Worm (Caenorhabditis elegans) whole organism, L1 larva: ENCODE data around the gene F10E9.5.

ENCODE experiments used
- C34B4.2 ChIP-seq: sonication (generic microtip); optimal IDR thresholded peaks from 2 replicates; lab custom pipeline; 2017; ENCODE audit warnings: mild to moderate bottlenecking, missing genetic modification characterization, missing compliant biosample characterization
- F16B12.6 ChIP-seq: fragments of 150-350 bp; optimal IDR thresholded peaks from 2 replicates; lab custom pipeline; 2014; ENCODE audit warnings: missing biosample characterization, missing genetic modification characterization
- aly-2 ChIP-seq: fragments of 150-350 bp; optimal IDR thresholded peaks from 2 replicates; lab custom pipeline; 2014; ENCODE audit warnings: missing biosample characterization, missing genetic modification characterization
- ama-1 ChIP-seq: fragments of 150-350 bp; optimal IDR thresholded peaks from 2 replicates; lab custom pipeline; 2014
- blmp-1 ChIP-seq: fragments of 150-350 bp; optimal IDR thresholded peaks from 2 replicates; lab custom pipeline; 2014; ENCODE audit warnings: missing biosample characterization, missing genetic modification characterization
- ceh-8 ChIP-seq: fragments of 200-800 bp; sonication (Bioruptor generic); optimal IDR thresholded peaks from 2 replicates; lab custom pipeline; 2018; ENCODE audit warnings: mild to moderate bottlenecking, missing genetic modification characterization, moderate library complexity, missing compliant biosample characterization
- ceh-88 ChIP-seq: fragments of 200-800 bp; sonication (Bioruptor generic); IDR thresholded peaks from 2 replicates; pipeline ENCODE4 v1.3.6; 2022; ENCODE audit warnings: missing genetic modification characterization, missing compliant biosample characterization
- ceh-90 ChIP-seq: sonication (generic microtip); optimal IDR thresholded peaks from 2 replicates; lab custom pipeline; 2016; ENCODE audit warnings: missing genetic modification characterization, missing compliant biosample characterization
- ces-1 ChIP-seq: fragments of 150-350 bp; optimal IDR thresholded peaks from 2 replicates; lab custom pipeline; 2014; ENCODE audit warnings: missing biosample characterization, missing genetic modification reagents, missing genetic modification characterization
- dpl-1 ChIP-seq, 3 experiments: fragments of 150-350 bp in 2 of 3; sonication (generic microtip) in 1 of 3; optimal IDR thresholded peaks; 2 replicates each; lab custom pipeline; 2014 to 2017; ENCODE audit warnings: missing biosample characterization in 3 of 3, missing genetic modification characterization in 3 of 3, missing genetic modification reagents in 3 of 3
- efl-1 ChIP-seq, 4 experiments: fragments of 150-350 bp; optimal IDR thresholded peaks in 3 of 4; peaks in 1 of 4; 1 replicate in 1 of 4; 2 replicates in 3 of 4; lab custom pipeline; 2014; ENCODE audit warnings: missing biosample characterization in 2 of 4, missing genetic modification characterization in 2 of 4, missing genetic modification reagents in 2 of 4
- efl-3 ChIP-seq: fragments of 200-800 bp; sonication (Bioruptor generic); optimal IDR thresholded peaks from 2 replicates; lab custom pipeline; 2018; ENCODE audit warnings: mild to moderate bottlenecking, missing genetic modification characterization, missing compliant biosample characterization
- egl-13 ChIP-seq: sonication (generic microtip); optimal IDR thresholded peaks from 2 replicates; lab custom pipeline; 2016; ENCODE audit warnings: missing genotype, missing genetic modification reagents, missing genetic modification characterization, missing compliant biosample characterization
- elt-2 ChIP-seq: sonication (generic microtip); optimal IDR thresholded peaks from 2 replicates; lab custom pipeline; 2016; ENCODE audit warnings: missing genetic modification characterization, mild to moderate bottlenecking, inconsistent platforms, missing compliant biosample characterization, missing genetic modification reagents
- elt-3 ChIP-seq, 6 experiments: fragments of 150-350 bp in 1 of 6; sonication (generic microtip); optimal IDR thresholded peaks; 2 replicates each; lab custom pipeline; 2017 to 2018; ENCODE audit warnings: missing biosample characterization in 6 of 6, missing genetic modification characterization in 6 of 6, inconsistent platforms in 1 of 6
- ets-5 ChIP-seq: fragments of 200-800 bp; sonication (Bioruptor generic); IDR thresholded peaks from 2 replicates; pipeline ENCODE4 v1.3.6; 2022; ENCODE audit warnings: missing genetic modification characterization, missing compliant biosample characterization
- hlh-4 ChIP-seq: sonication (generic microtip); optimal IDR thresholded peaks from 2 replicates; lab custom pipeline; 2016; ENCODE audit warnings: mild to moderate bottlenecking, missing genetic modification characterization, missing compliant biosample characterization
- isw-1 ChIP-seq: fragments of 200-800 bp; sonication (Bioruptor generic); IDR thresholded peaks from 2 replicates; pipeline ENCODE4 v1.3.6; 2022; ENCODE audit warnings: missing genetic modification characterization, missing compliant biosample characterization
- jun-1 ChIP-seq: fragments of 150-350 bp; optimal IDR thresholded peaks from 2 replicates; lab custom pipeline; 2014; ENCODE audit warnings: missing biosample characterization, missing genetic modification reagents, missing genetic modification characterization
- lin-14 ChIP-seq: fragments of 200-800 bp; sonication (Bioruptor generic); optimal IDR thresholded peaks from 2 replicates; lab custom pipeline; 2018; ENCODE audit warnings: mild to moderate bottlenecking, missing genetic modification characterization, moderate library complexity, missing compliant biosample characterization
- lin-35 ChIP-seq, 2 experiments: fragments of 150-350 bp; optimal IDR thresholded peaks; 2 replicates each; lab custom pipeline; 2014; ENCODE audit warnings: missing biosample characterization in 2 of 2, missing genetic modification characterization in 2 of 2, missing genetic modification reagents in 2 of 2
- lin-39 ChIP-seq: fragments of 150-350 bp; optimal IDR thresholded peaks from 2 replicates; lab custom pipeline; 2014; ENCODE audit warnings: missing biosample characterization, missing genetic modification reagents, missing genetic modification characterization
- lir-3 ChIP-seq: sonication (generic microtip); optimal IDR thresholded peaks from 2 replicates; lab custom pipeline; 2016; ENCODE audit warnings: mild to moderate bottlenecking, missing genetic modification characterization, moderate library complexity, missing compliant biosample characterization; ENCODE audit not compliant: poor library complexity
- lsy-2 ChIP-seq, 2 experiments: fragments of 150-350 bp; optimal IDR thresholded peaks; 2 replicates each; lab custom pipeline; 2014; ENCODE audit warnings: missing biosample characterization in 2 of 2, missing genetic modification characterization in 2 of 2
- nhr-12 ChIP-seq: sonication (generic microtip); optimal IDR thresholded peaks from 2 replicates; lab custom pipeline; 2017; ENCODE audit warnings: missing biosample characterization, missing genetic modification characterization
- nhr-19 ChIP-seq: fragments of 200-800 bp; sonication (Bioruptor generic); conservative IDR thresholded peaks from 2 replicates; pipeline ENCODE4 v1.3.6; 2022; ENCODE audit warnings: missing genetic modification characterization, missing compliant biosample characterization
- nhr-20 ChIP-seq: sonication (generic microtip); optimal IDR thresholded peaks from 2 replicates; lab custom pipeline; 2016; ENCODE audit warnings: mild to moderate bottlenecking, missing genetic modification characterization, missing compliant biosample characterization
- nhr-28 ChIP-seq: fragments of 150-350 bp; optimal IDR thresholded peaks from 2 replicates; lab custom pipeline; 2014; ENCODE audit warnings: missing biosample characterization, missing genetic modification characterization
- nhr-71 ChIP-seq: sonication (generic microtip); optimal IDR thresholded peaks from 2 replicates; lab custom pipeline; 2016; ENCODE audit warnings: mild to moderate bottlenecking, missing genetic modification characterization, moderate library complexity, missing compliant biosample characterization
- pag-3 ChIP-seq: sonication (generic microtip); optimal IDR thresholded peaks from 2 replicates; lab custom pipeline; 2017; ENCODE audit warnings: missing genetic modification characterization, mild to moderate bottlenecking, missing compliant biosample characterization, antibody characterized with exemption, borderline replicate concordance; ENCODE audit not compliant: insufficient read depth
- pax-3 ChIP-seq: fragments of 200-800 bp; sonication (Bioruptor generic); optimal IDR thresholded peaks from 2 replicates; lab custom pipeline; 2018; ENCODE audit warnings: mild to moderate bottlenecking, missing genetic modification characterization, moderate library complexity, missing compliant biosample characterization
- rnt-1 ChIP-seq: sonication (generic microtip); optimal IDR thresholded peaks from 2 replicates; lab custom pipeline; 2016; ENCODE audit warnings: mild to moderate bottlenecking, missing genetic modification characterization, moderate library complexity, missing compliant biosample characterization
- snpc-4 ChIP-seq: fragments of 150-350 bp; optimal IDR thresholded peaks from 2 replicates; lab custom pipeline; 2014; ENCODE audit warnings: missing biosample characterization, missing genetic modification characterization
- snu-23 ChIP-seq: sonication (generic microtip); optimal IDR thresholded peaks from 2 replicates; lab custom pipeline; 2016; ENCODE audit warnings: missing genetic modification characterization, missing compliant biosample characterization
- sox-4 ChIP-seq: sonication (generic microtip); optimal IDR thresholded peaks from 2 replicates; lab custom pipeline; 2016; ENCODE audit warnings: missing genetic modification characterization, missing compliant biosample characterization
- swsn-7 ChIP-seq: sonication (generic microtip); optimal IDR thresholded peaks from 2 replicates; lab custom pipeline; 2016; ENCODE audit warnings: missing genetic modification characterization, missing compliant biosample characterization
- unc-130 ChIP-seq: fragments of 150-350 bp; optimal IDR thresholded peaks from 2 replicates; lab custom pipeline; 2017; ENCODE audit warnings: missing biosample characterization, missing genetic modification characterization, inconsistent platforms
- unc-30 ChIP-seq: sonication (generic microtip); optimal IDR thresholded peaks from 2 replicates; lab custom pipeline; 2017; ENCODE audit warnings: missing biosample characterization, missing genetic modification characterization
- unc-98 ChIP-seq: fragments of 200-800 bp; sonication (Bioruptor generic); IDR thresholded peaks from 2 replicates; pipeline ENCODE4 v1.3.6; 2022; ENCODE audit warnings: missing genetic modification characterization, missing compliant biosample characterization
- xbp-1 ChIP-seq: sonication (generic microtip); optimal IDR thresholded peaks from 2 replicates; lab custom pipeline; 2016; ENCODE audit warnings: missing genetic modification characterization, missing compliant biosample characterization
- ztf-11 ChIP-seq, 2 experiments: sonication (generic microtip); optimal IDR thresholded peaks; 2 replicates each; lab custom pipeline; 2016 to 2017; ENCODE audit warnings: missing genetic modification characterization in 2 of 2, missing biosample characterization in 1 of 2, missing compliant biosample characterization in 1 of 2

Gene F10E9.5

ce11 chrIII:8262599-8262998 is 44.8 kb upstream of the F10E9.5 start:
- TF ChIP-seq pag-3 (tag; lab: Kevin White, UChicago), result no peak
- peak; percentile 33 for TF ChIP-seq ceh-8 (GFP tag; lab: Kevin White, UChicago)

ce11 chrIII:8263377-8263776 is 44.0 kb upstream of the F10E9.5 start, which contains the start of gene col-91:
col-91 (minus strand) TSS chrIII:8263664.
- TF ChIP-seq lin-14 (GFP tag; lab: Kevin White, UChicago) (peak; percentile 40), lsy-2 (tag; optimal IDR thresholded peaks at IDR 0.05; lab: Kevin White, UChicago) (no peak), elt-3 (tag; optimal IDR thresholded peaks at IDR 0.05; lab: Kevin White, UChicago) (peak in 3 of 6 experiments; percentile 3 to 42 (median 36))

ce11 chrIII:8265753-8266152 is 41.6 kb upstream of the F10E9.5 start, which contains the start of gene mrps-9:
mrps-9 (plus strand) TSS chrIII:8266062.
- TF ChIP-seq swsn-7 (tag; lab: Kevin White, UChicago) (peak; percentile 15), sox-4 (tag; lab: Kevin White, UChicago) (no peak), nhr-71 (no peak), unc-30 (tag; lab: Kevin White, UChicago) (no peak), xbp-1 (tag; lab: Kevin White, UChicago) (peak; percentile 9), F16B12.6 (tag; lab: Kevin White, UChicago) (no peak), unc-98 (no peak), aly-2 (tag; lab: Kevin White, UChicago) (no peak), elt-2 (tag; lab: Kevin White, UChicago) (no peak), nhr-19 (no peak), efl-3 (GFP tag; lab: Kevin White, UChicago) (no peak), efl-1 (optimal IDR thresholded peaks at IDR 0.05; lab: Kevin White, UChicago) (peak; percentile 30 to 36), efl-1 (GFP tag; optimal IDR thresholded peaks at IDR 0.05 in 1 of 2; lab: Kevin White, UChicago) (peak; percentile 31 to 92), ama-1 (lab: Kevin White, UChicago) (no peak), dpl-1 (GFP tag; optimal IDR thresholded peaks at IDR 0.05; lab: Kevin White, UChicago) (peak; percentile 11 to 64 (median 37)), lir-3 (tag; lab: Kevin White, UChicago) (peak; percentile 30), ceh-88 (GFP tag; lab: Robert Waterston, UW) (no peak), jun-1 (tag; lab: Kevin White, UChicago) (no peak), lin-35 (GFP tag; optimal IDR thresholded peaks at IDR 0.05; lab: Kevin White, UChicago) (peak; percentile 27 to 41), C34B4.2 (tag; lab: Kevin White, UChicago) (no peak), ceh-90 (tag; lab: Kevin White, UChicago) (no peak), nhr-12 (no peak), unc-130 (tag; lab: Kevin White, UChicago) (no peak), ets-5 (GFP tag; lab: Robert Waterston, UW) (no peak), ces-1 (no peak), snpc-4 (tag; lab: Kevin White, UChicago) (no peak), lsy-2 (tag; optimal IDR thresholded peaks at IDR 0.05; lab: Kevin White, UChicago) (peak in 1 of 2 experiments; percentile 60), blmp-1 (peak; percentile 78), nhr-28 (tag; lab: Kevin White, UChicago) (no peak), pax-3 (tag; lab: Kevin White, UChicago) (no peak), snu-23 (GFP tag; lab: Kevin White, UChicago) (peak; percentile 30), ztf-11 (tag; optimal IDR thresholded peaks at IDR 0.05; lab: Kevin White, UChicago) (no peak), lin-14 (GFP tag; lab: Kevin White, UChicago) (peak; percentile 38), egl-13 (tag; lab: Kevin White, UChicago) (no peak), isw-1 (GFP tag; lab: Robert Waterston, UW) (no peak), lin-39 (no peak), nhr-20 (peak; percentile 0), hlh-4 (tag; lab: Kevin White, UChicago) (no peak), rnt-1 (tag; lab: Kevin White, UChicago) (peak; percentile 26)
